Worm (Caenorhabditis elegans) whole organism, L2 larva: ENCODE measurements around the gene srz-19.
A peak's percentile ranks its signal among the peaks of the same experiment; 100 is the strongest.

ENCODE experiments used
- C34F6.9 ChIP-seq: fragments of 150-350 bp; optimal IDR thresholded peaks from 2 replicates; lab custom pipeline; 2014; ENCODE audit warnings: missing biosample characterization, missing genetic modification characterization
- Y55F3AM.14 ChIP-seq: fragments of 200-800 bp; sonication (Bioruptor generic); optimal IDR thresholded peaks from 2 replicates; lab custom pipeline; 2018; ENCODE audit warnings: mild to moderate bottlenecking, missing genetic modification characterization, missing compliant biosample characterization
- ZK546.5 ChIP-seq: sonication (generic microtip); optimal IDR thresholded peaks from 2 replicates; lab custom pipeline; 2017; ENCODE audit warnings: missing biosample characterization, missing genetic modification characterization
- alr-1 ChIP-seq: fragments of 150-350 bp; optimal IDR thresholded peaks from 2 replicates; lab custom pipeline; 2014; ENCODE audit warnings: missing biosample characterization, missing genetic modification characterization
- ama-1 ChIP-seq: fragments of 150-350 bp; optimal IDR thresholded peaks from 2 replicates; lab custom pipeline; 2018; ENCODE audit warnings: inconsistent platforms
- blmp-1 ChIP-seq: sonication (generic microtip); optimal IDR thresholded peaks from 2 replicates; lab custom pipeline; 2017; ENCODE audit warnings: missing genetic modification characterization, mild to moderate bottlenecking, missing compliant biosample characterization, antibody characterized with exemption, moderate library complexity; ENCODE audit not compliant: insufficient read depth
- ceh-82 ChIP-seq: fragments of 150-350 bp; optimal IDR thresholded peaks from 2 replicates; lab custom pipeline; 2014; ENCODE audit warnings: missing biosample characterization, missing genetic modification characterization
- dmd-4 ChIP-seq: sonication (generic microtip); optimal IDR thresholded peaks from 2 replicates; lab custom pipeline; 2017; ENCODE audit warnings: missing biosample characterization, missing genetic modification characterization
- egl-27 ChIP-seq: sonication (generic microtip); optimal IDR thresholded peaks from 3 replicates; lab custom pipeline; 2017; ENCODE audit warnings: missing biosample characterization, missing genetic modification reagents, missing genetic modification characterization
- elt-1 ChIP-seq: fragments of 150-350 bp; optimal IDR thresholded peaks from 2 replicates; lab custom pipeline; 2014; ENCODE audit warnings: missing biosample characterization, missing genetic modification characterization
- elt-3 ChIP-seq: sonication (generic microtip); optimal IDR thresholded peaks from 2 replicates; lab custom pipeline; 2017; ENCODE audit warnings: missing biosample characterization, missing genetic modification characterization
- fos-1 ChIP-seq: fragments of 150-350 bp; optimal IDR thresholded peaks from 2 replicates; lab custom pipeline; 2014; ENCODE audit warnings: missing biosample characterization, missing genetic modification characterization
- lin-11 ChIP-seq: fragments of 150-350 bp; sonication (generic microtip); optimal IDR thresholded peaks from 2 replicates; lab custom pipeline; 2014; ENCODE audit warnings: missing biosample characterization, missing genetic modification characterization, inconsistent platforms, mixed read lengths
- lin-13 ChIP-seq: fragments of 150-350 bp; optimal IDR thresholded peaks from 2 replicates; lab custom pipeline; 2014; ENCODE audit warnings: missing biosample characterization, missing genetic modification reagents, missing genetic modification characterization
- lin-39 ChIP-seq: fragments of 150-350 bp; optimal IDR thresholded peaks from 2 replicates; lab custom pipeline; 2014; ENCODE audit warnings: missing biosample characterization, missing genetic modification reagents, missing genetic modification characterization
- mab-5 ChIP-seq: fragments of 150-350 bp; optimal IDR thresholded peaks from 2 replicates; lab custom pipeline; 2014; ENCODE audit warnings: missing biosample characterization, missing genetic modification characterization
- mbf-1 ChIP-seq: sonication (generic microtip); optimal IDR thresholded peaks from 2 replicates; lab custom pipeline; 2017; ENCODE audit warnings: missing biosample characterization, missing genetic modification characterization
- mdl-1 ChIP-seq, 2 experiments: fragments of 150-350 bp in 1 of 2; sonication (generic microtip) in 1 of 2; optimal IDR thresholded peaks; 2 replicates each; lab custom pipeline; 2017; ENCODE audit warnings: missing biosample characterization in 2 of 2, missing genetic modification characterization in 2 of 2
- nhr-11 ChIP-seq: fragments of 150-350 bp; optimal IDR thresholded peaks from 2 replicates; lab custom pipeline; 2014; ENCODE audit warnings: missing biosample characterization, missing genetic modification characterization
- nhr-12 ChIP-seq: fragments of 150-350 bp; optimal IDR thresholded peaks from 2 replicates; lab custom pipeline; 2014; ENCODE audit warnings: missing biosample characterization, missing genetic modification characterization
- nhr-129 ChIP-seq: fragments of 150-350 bp; optimal IDR thresholded peaks from 2 replicates; lab custom pipeline; 2014; ENCODE audit warnings: missing biosample characterization, missing genetic modification characterization
- nhr-21 ChIP-seq: fragments of 150-350 bp; optimal IDR thresholded peaks from 2 replicates; lab custom pipeline; 2014; ENCODE audit warnings: missing biosample characterization, missing genetic modification characterization
- nhr-23 ChIP-seq: fragments of 150-350 bp; optimal IDR thresholded peaks from 2 replicates; lab custom pipeline; 2014; ENCODE audit warnings: missing biosample characterization, missing genetic modification reagents, missing genetic modification characterization
- nhr-237 ChIP-seq: fragments of 150-350 bp; optimal IDR thresholded peaks from 2 replicates; lab custom pipeline; 2014; ENCODE audit warnings: missing biosample characterization, missing genetic modification characterization
- nhr-6 ChIP-seq: fragments of 150-350 bp; optimal IDR thresholded peaks from 2 replicates; lab custom pipeline; 2014; ENCODE audit warnings: missing biosample characterization, missing genetic modification characterization
- nhr-77 ChIP-seq: fragments of 150-350 bp; optimal IDR thresholded peaks from 2 replicates; lab custom pipeline; 2014; ENCODE audit warnings: missing biosample characterization, missing genetic modification characterization
- peb-1 ChIP-seq: fragments of 150-350 bp; optimal IDR thresholded peaks from 2 replicates; lab custom pipeline; 2014; ENCODE audit warnings: missing biosample characterization, missing genetic modification characterization
- skn-1 ChIP-seq: sonication (generic microtip); optimal IDR thresholded peaks from 2 replicates; lab custom pipeline; 2017; ENCODE audit warnings: missing biosample characterization, missing genetic modification characterization
- sma-9 ChIP-seq, 2 experiments: fragments of 150-350 bp in 1 of 2; sonication (generic microtip) in 1 of 2; optimal IDR thresholded peaks; 2 replicates each; lab custom pipeline; 2014 to 2016; ENCODE audit warnings: missing genetic modification characterization in 2 of 2, mild to moderate bottlenecking in 1 of 2, missing biosample characterization in 1 of 2, missing compliant biosample characterization in 1 of 2, missing genetic modification reagents in 1 of 2, moderate library complexity in 1 of 2
- snpc-4 ChIP-seq: fragments of 150-350 bp; optimal IDR thresholded peaks from 2 replicates; lab custom pipeline; 2014; ENCODE audit warnings: missing biosample characterization, missing genetic modification characterization
- unc-62 ChIP-seq: fragments of 150-350 bp; optimal IDR thresholded peaks from 2 replicates; lab custom pipeline; 2014; ENCODE audit warnings: missing biosample characterization, missing genetic modification reagents, missing genetic modification characterization
- zag-1 ChIP-seq: fragments of 150-350 bp; optimal IDR thresholded peaks from 2 replicates; lab custom pipeline; 2014; ENCODE audit warnings: missing biosample characterization, missing genetic modification characterization
- ztf-1 ChIP-seq: fragments of 200-800 bp; sonication (Bioruptor generic); conservative IDR thresholded peaks from 2 replicates; pipeline ENCODE4 v1.3.6; 2022; ENCODE audit warnings: missing genetic modification characterization, missing compliant biosample characterization

Gene srz-19

DNA sequence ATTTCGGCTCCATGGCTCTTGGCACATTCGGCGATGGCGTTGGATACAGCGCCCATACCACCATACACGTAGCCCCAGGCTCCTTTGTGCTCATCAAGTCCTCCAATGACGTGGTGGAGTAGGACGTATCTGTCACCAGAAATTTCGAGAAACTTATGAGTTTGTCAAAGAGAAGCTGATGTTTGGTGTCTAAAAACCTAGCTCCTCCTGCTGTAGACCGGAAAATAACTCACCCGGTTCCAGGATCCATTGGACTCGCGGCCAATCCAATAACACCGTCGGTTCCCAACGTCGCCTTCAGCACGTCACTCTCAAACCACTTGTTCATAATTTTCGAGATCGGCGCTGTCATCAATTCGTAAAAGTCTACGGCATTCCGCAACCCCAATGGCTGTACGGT lies 42.7 kb upstream of the srz-19 start:
- no peak for TF ChIP-seq nhr-11 (tag; lab: Kevin White, UChicago)
- TF ChIP-seq unc-62: no peak
- TF ChIP-seq mab-5 (tag; lab: Kevin White, UChicago): no peak
- no peak for TF ChIP-seq nhr-129
- TF ChIP-seq zag-1 (tag; lab: Kevin White, UChicago): no peak
- no peak for TF ChIP-seq ZK546.5 (tag; lab: Kevin White, UChicago)
- TF ChIP-seq dmd-4 (tag; lab: Kevin White, UChicago): no peak
- TF ChIP-seq nhr-12 (tag; lab: Kevin White, UChicago): no peak
- TF ChIP-seq C34F6.9 (tag; lab: Kevin White, UChicago): no peak
- TF ChIP-seq elt-1: no peak
- TF ChIP-seq lin-39 (tag; lab: Kevin White, UChicago): no peak
- TF ChIP-seq lin-13 (GFP tag; lab: Kevin White, UChicago): no peak
- TF ChIP-seq ceh-82 (tag; lab: Kevin White, UChicago): no peak
- TF ChIP-seq sma-9 (GFP tag; optimal IDR thresholded peaks at IDR 0.05; lab: Kevin White, UChicago): no peak
- no peak for TF ChIP-seq sma-9 (tag; optimal IDR thresholded peaks at IDR 0.05; lab: Kevin White, UChicago)
- TF ChIP-seq mbf-1 (tag; lab: Kevin White, UChicago): no peak
- no peak for TF ChIP-seq egl-27 (tag; lab: Kevin White, UChicago)
- TF ChIP-seq, all 48 proteins: peak for 0

DNA sequence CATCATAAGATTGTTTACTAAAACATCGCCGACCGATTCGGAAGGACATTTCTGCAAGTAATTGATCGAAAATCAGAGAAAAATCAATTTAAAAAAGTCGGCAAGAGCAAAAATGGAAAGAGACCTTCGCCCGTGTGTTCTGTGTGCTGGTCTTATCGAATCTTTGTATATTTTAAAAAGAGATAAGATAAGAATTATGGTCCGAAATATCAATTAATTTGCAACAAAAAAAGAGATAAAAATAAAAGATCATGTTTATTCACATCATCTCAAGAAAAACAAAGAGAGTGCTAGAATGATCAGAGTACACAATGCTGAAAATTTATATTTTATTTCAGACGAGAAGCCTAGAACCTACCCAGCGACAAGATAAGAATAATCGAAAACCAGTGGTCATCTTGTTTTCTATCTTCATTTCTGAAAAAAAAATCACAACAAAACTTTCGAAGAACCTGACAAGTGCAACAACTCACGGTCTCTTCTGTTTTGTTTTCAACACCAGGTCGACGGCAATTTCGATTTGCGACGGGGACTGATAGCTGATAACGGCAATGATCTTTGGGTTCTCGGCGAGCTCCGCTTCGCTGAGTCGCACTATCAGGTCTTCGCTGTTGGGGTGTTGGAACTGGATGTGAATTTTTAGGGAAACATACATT lies 41.2 kb upstream of the srz-19 start, which contains the start of gene F37C4.6:
Gene F37C4.6, minus strand, starts transcription at position 51 of the 656 bp plus-strand sequence.
- TF ChIP-seq elt-3 (tag; lab: Kevin White, UChicago) (no peak), fos-1 (tag; lab: Kevin White, UChicago) (peak; percentile 27)
- TF ChIP-seq, all 48 proteins: peak for 1

DNA sequence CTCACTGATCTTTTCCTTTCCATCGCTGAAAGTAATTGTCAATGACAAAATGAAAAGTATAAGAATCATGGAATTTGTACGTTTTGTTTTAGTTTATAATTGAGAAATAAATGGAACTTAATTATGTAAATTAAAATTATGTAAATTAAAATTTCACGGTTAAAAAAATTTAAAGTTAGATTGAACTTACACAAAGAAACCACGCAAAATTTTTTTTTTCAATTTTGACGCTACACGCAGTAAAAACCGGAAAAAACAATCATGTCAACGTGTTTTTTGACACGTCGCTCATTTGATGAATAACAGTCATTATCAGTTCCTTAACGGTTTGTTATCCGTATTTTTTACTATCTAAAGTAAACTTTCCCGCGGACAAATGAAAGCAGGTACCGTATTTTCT lies 38.5 kb upstream of the srz-19 start, which contains the start of the genes F37C4.8 and oac-23:
Gene F37C4.8, minus strand, starts transcription at position 101 of the 400 bp plus-strand sequence.
Gene oac-23, plus strand, starts transcription at position 323 of the 400 bp plus-strand sequence.
- TF ChIP-seq Y55F3AM.14 (no peak), mdl-1 (tag; optimal IDR thresholded peaks at IDR 0.05; lab: Kevin White, UChicago) (no peak), skn-1 (tag; lab: Kevin White, UChicago) (no peak), nhr-77 (tag; lab: Kevin White, UChicago) (no peak), nhr-23 (tag; lab: Kevin White, UChicago) (no peak), dmd-4 (tag; lab: Kevin White, UChicago) (no peak), snpc-4 (tag; lab: Kevin White, UChicago) (no peak), nhr-21 (no peak), blmp-1 (tag; lab: Kevin White, UChicago) (no peak), alr-1 (no peak), fos-1 (tag; lab: Kevin White, UChicago) (no peak), sma-9 (GFP tag; optimal IDR thresholded peaks at IDR 0.05; lab: Kevin White, UChicago) (no peak), sma-9 (tag; optimal IDR thresholded peaks at IDR 0.05; lab: Kevin White, UChicago) (no peak), ama-1 (lab: Kevin White, UChicago) (no peak)

DNA sequence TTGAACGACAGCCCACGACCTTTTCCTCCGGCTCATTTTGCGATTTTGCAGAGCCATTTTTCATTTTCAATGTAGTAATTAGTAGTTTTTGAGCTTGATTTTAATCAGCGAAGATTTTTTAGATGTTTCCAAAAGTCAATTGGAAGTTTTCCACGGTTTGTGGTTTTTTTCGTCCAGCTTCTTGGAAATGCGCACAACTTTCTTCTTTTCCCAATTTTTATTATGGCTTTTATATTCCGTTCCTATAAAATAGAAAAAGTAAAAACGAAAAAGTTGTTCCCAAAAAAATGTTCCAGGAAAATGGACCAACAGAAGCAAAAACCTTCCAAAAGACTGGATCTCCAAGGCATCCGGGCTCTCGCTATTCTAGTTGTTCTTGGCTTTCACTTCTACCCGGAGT lies 34.2 kb upstream of the srz-19 start, which contains the start of gene oac-22:
Gene oac-22, plus strand, starts transcription at position 301 of the 400 bp plus-strand sequence.
- TF ChIP-seq nhr-6 (no peak), nhr-23 (tag; lab: Kevin White, UChicago) (no peak), egl-27 (tag; lab: Kevin White, UChicago) (no peak), ztf-1 (GFP tag; lab: Robert Waterston, UW) (no peak), ama-1 (lab: Kevin White, UChicago) (no peak), nhr-11 (tag; lab: Kevin White, UChicago) (no peak), peb-1 (no peak), lin-11 (tag; lab: Kevin White, UChicago) (no peak), lin-39 (tag; lab: Kevin White, UChicago) (no peak), blmp-1 (tag; lab: Kevin White, UChicago) (no peak), elt-1 (no peak), mab-5 (tag; lab: Kevin White, UChicago) (no peak), nhr-12 (tag; lab: Kevin White, UChicago) (no peak), Y55F3AM.14 (no peak), nhr-237 (no peak)
